Worm (Caenorhabditis elegans) whole organism, L2 larva: Measurements from ENCODE around the gene F32D8.11.

ENCODE experiments used
- C34F6.9 ChIP-seq: fragments of 150-350 bp; optimal IDR thresholded peaks from 2 replicates; lab custom pipeline; 2014; ENCODE audit warnings: missing biosample characterization, missing genetic modification characterization
- F13H6.1 ChIP-seq: sonication (generic microtip); optimal IDR thresholded peaks from 2 replicates; lab custom pipeline; 2016; ENCODE audit warnings: missing genetic modification characterization, missing compliant biosample characterization
- R02D3.7 ChIP-seq: fragments of 150-350 bp; optimal IDR thresholded peaks from 2 replicates; lab custom pipeline; 2014; ENCODE audit warnings: missing biosample characterization, missing genetic modification characterization
- Y55F3AM.14 ChIP-seq: fragments of 200-800 bp; sonication (Bioruptor generic); optimal IDR thresholded peaks from 2 replicates; lab custom pipeline; 2018; ENCODE audit warnings: mild to moderate bottlenecking, missing genetic modification characterization, missing compliant biosample characterization
- ZK546.5 ChIP-seq: sonication (generic microtip); optimal IDR thresholded peaks from 2 replicates; lab custom pipeline; 2017; ENCODE audit warnings: missing biosample characterization, missing genetic modification characterization
- alr-1 ChIP-seq: fragments of 150-350 bp; optimal IDR thresholded peaks from 2 replicates; lab custom pipeline; 2014; ENCODE audit warnings: missing biosample characterization, missing genetic modification characterization
- aly-2 ChIP-seq: fragments of 150-350 bp; optimal IDR thresholded peaks from 2 replicates; lab custom pipeline; 2014; ENCODE audit warnings: missing biosample characterization, missing genetic modification characterization
- ama-1 ChIP-seq: fragments of 150-350 bp; optimal IDR thresholded peaks from 2 replicates; lab custom pipeline; 2018; ENCODE audit warnings: inconsistent platforms
- blmp-1 ChIP-seq: sonication (generic microtip); optimal IDR thresholded peaks from 2 replicates; lab custom pipeline; 2017; ENCODE audit warnings: missing genetic modification characterization, mild to moderate bottlenecking, missing compliant biosample characterization, antibody characterized with exemption, moderate library complexity; ENCODE audit not compliant: insufficient read depth
- ceh-16 ChIP-seq: fragments of 150-350 bp; optimal IDR thresholded peaks from 2 replicates; lab custom pipeline; 2014; ENCODE audit warnings: missing biosample characterization, missing genetic modification characterization
- ceh-82 ChIP-seq: fragments of 150-350 bp; optimal IDR thresholded peaks from 2 replicates; lab custom pipeline; 2014; ENCODE audit warnings: missing biosample characterization, missing genetic modification characterization
- crh-2 ChIP-seq: sonication (generic microtip); optimal IDR thresholded peaks from 2 replicates; lab custom pipeline; 2017; ENCODE audit warnings: missing biosample characterization, missing genetic modification characterization
- dmd-4 ChIP-seq: sonication (generic microtip); optimal IDR thresholded peaks from 2 replicates; lab custom pipeline; 2017; ENCODE audit warnings: missing biosample characterization, missing genetic modification characterization
- egl-27 ChIP-seq: sonication (generic microtip); optimal IDR thresholded peaks from 3 replicates; lab custom pipeline; 2017; ENCODE audit warnings: missing biosample characterization, missing genetic modification reagents, missing genetic modification characterization
- elt-1 ChIP-seq: fragments of 150-350 bp; optimal IDR thresholded peaks from 2 replicates; lab custom pipeline; 2014; ENCODE audit warnings: missing biosample characterization, missing genetic modification characterization
- elt-3 ChIP-seq: sonication (generic microtip); optimal IDR thresholded peaks from 2 replicates; lab custom pipeline; 2017; ENCODE audit warnings: missing biosample characterization, missing genetic modification characterization
- fos-1 ChIP-seq: fragments of 150-350 bp; optimal IDR thresholded peaks from 2 replicates; lab custom pipeline; 2014; ENCODE audit warnings: missing biosample characterization, missing genetic modification characterization
- gmeb-1 ChIP-seq: fragments of 150-350 bp; optimal IDR thresholded peaks from 2 replicates; lab custom pipeline; 2014; ENCODE audit warnings: missing biosample characterization, missing genetic modification characterization
- lin-11 ChIP-seq: fragments of 150-350 bp; sonication (generic microtip); optimal IDR thresholded peaks from 2 replicates; lab custom pipeline; 2014; ENCODE audit warnings: missing biosample characterization, missing genetic modification characterization, inconsistent platforms, mixed read lengths
- lin-13 ChIP-seq: fragments of 150-350 bp; optimal IDR thresholded peaks from 2 replicates; lab custom pipeline; 2014; ENCODE audit warnings: missing biosample characterization, missing genetic modification reagents, missing genetic modification characterization
- lin-39 ChIP-seq: fragments of 150-350 bp; optimal IDR thresholded peaks from 2 replicates; lab custom pipeline; 2014; ENCODE audit warnings: missing biosample characterization, missing genetic modification reagents, missing genetic modification characterization
- lsy-2 ChIP-seq, 2 experiments: fragments of 150-350 bp in 1 of 2; sonication (generic microtip) in 1 of 2; optimal IDR thresholded peaks; 2 replicates each; lab custom pipeline; 2014 to 2017; ENCODE audit warnings: missing biosample characterization in 2 of 2, missing genetic modification characterization in 2 of 2
- mab-5 ChIP-seq: fragments of 150-350 bp; optimal IDR thresholded peaks from 2 replicates; lab custom pipeline; 2014; ENCODE audit warnings: missing biosample characterization, missing genetic modification characterization
- mbf-1 ChIP-seq: sonication (generic microtip); optimal IDR thresholded peaks from 2 replicates; lab custom pipeline; 2017; ENCODE audit warnings: missing biosample characterization, missing genetic modification characterization
- mdl-1 ChIP-seq, 2 experiments: fragments of 150-350 bp in 1 of 2; sonication (generic microtip) in 1 of 2; optimal IDR thresholded peaks; 2 replicates each; lab custom pipeline; 2017; ENCODE audit warnings: missing biosample characterization in 2 of 2, missing genetic modification characterization in 2 of 2
- nhr-10 ChIP-seq: sonication (generic microtip); optimal IDR thresholded peaks from 2 replicates; lab custom pipeline; 2017; ENCODE audit warnings: missing biosample characterization, missing genetic modification characterization
- nhr-11 ChIP-seq: fragments of 150-350 bp; optimal IDR thresholded peaks from 2 replicates; lab custom pipeline; 2014; ENCODE audit warnings: missing biosample characterization, missing genetic modification characterization
- nhr-12 ChIP-seq: fragments of 150-350 bp; optimal IDR thresholded peaks from 2 replicates; lab custom pipeline; 2014; ENCODE audit warnings: missing biosample characterization, missing genetic modification characterization
- nhr-129 ChIP-seq: fragments of 150-350 bp; optimal IDR thresholded peaks from 2 replicates; lab custom pipeline; 2014; ENCODE audit warnings: missing biosample characterization, missing genetic modification characterization
- nhr-21 ChIP-seq: fragments of 150-350 bp; optimal IDR thresholded peaks from 2 replicates; lab custom pipeline; 2014; ENCODE audit warnings: missing biosample characterization, missing genetic modification characterization
- nhr-23 ChIP-seq: fragments of 150-350 bp; optimal IDR thresholded peaks from 2 replicates; lab custom pipeline; 2014; ENCODE audit warnings: missing biosample characterization, missing genetic modification reagents, missing genetic modification characterization
- nhr-237 ChIP-seq: fragments of 150-350 bp; optimal IDR thresholded peaks from 2 replicates; lab custom pipeline; 2014; ENCODE audit warnings: missing biosample characterization, missing genetic modification characterization
- nhr-25 ChIP-seq: fragments of 150-350 bp; sonication (generic microtip); optimal IDR thresholded peaks from 3 replicates; lab custom pipeline; 2014; ENCODE audit warnings: missing biosample characterization, missing genetic modification characterization
- nhr-6 ChIP-seq: fragments of 150-350 bp; optimal IDR thresholded peaks from 2 replicates; lab custom pipeline; 2014; ENCODE audit warnings: missing biosample characterization, missing genetic modification characterization
- nhr-77 ChIP-seq: fragments of 150-350 bp; optimal IDR thresholded peaks from 2 replicates; lab custom pipeline; 2014; ENCODE audit warnings: missing biosample characterization, missing genetic modification characterization
- peb-1 ChIP-seq: fragments of 150-350 bp; optimal IDR thresholded peaks from 2 replicates; lab custom pipeline; 2014; ENCODE audit warnings: missing biosample characterization, missing genetic modification characterization
- sem-4 ChIP-seq: fragments of 150-350 bp; optimal IDR thresholded peaks from 2 replicates; lab custom pipeline; 2014; ENCODE audit warnings: missing biosample characterization, missing genetic modification reagents, missing genetic modification characterization
- skn-1 ChIP-seq: sonication (generic microtip); optimal IDR thresholded peaks from 2 replicates; lab custom pipeline; 2017; ENCODE audit warnings: missing biosample characterization, missing genetic modification characterization
- sma-3 ChIP-seq: sonication (generic microtip); optimal IDR thresholded peaks from 2 replicates; lab custom pipeline; 2016; ENCODE audit warnings: missing genetic modification reagents, missing genetic modification characterization, missing compliant biosample characterization
- sma-9 ChIP-seq, 2 experiments: fragments of 150-350 bp in 1 of 2; sonication (generic microtip) in 1 of 2; optimal IDR thresholded peaks; 2 replicates each; lab custom pipeline; 2014 to 2016; ENCODE audit warnings: missing genetic modification characterization in 2 of 2, mild to moderate bottlenecking in 1 of 2, missing biosample characterization in 1 of 2, missing compliant biosample characterization in 1 of 2, missing genetic modification reagents in 1 of 2, moderate library complexity in 1 of 2
- snpc-4 ChIP-seq: fragments of 150-350 bp; optimal IDR thresholded peaks from 2 replicates; lab custom pipeline; 2014; ENCODE audit warnings: missing biosample characterization, missing genetic modification characterization
- unc-39 ChIP-seq: fragments of 150-350 bp; optimal IDR thresholded peaks from 2 replicates; lab custom pipeline; 2014; ENCODE audit warnings: missing biosample characterization, missing genetic modification characterization
- unc-55 ChIP-seq: fragments of 150-350 bp; sonication (generic microtip); optimal IDR thresholded peaks from 3 replicates; lab custom pipeline; 2014; ENCODE audit warnings: missing biosample characterization, missing genetic modification reagents, missing genetic modification characterization
- unc-62 ChIP-seq: fragments of 150-350 bp; optimal IDR thresholded peaks from 2 replicates; lab custom pipeline; 2014; ENCODE audit warnings: missing biosample characterization, missing genetic modification reagents, missing genetic modification characterization
- zag-1 ChIP-seq: fragments of 150-350 bp; optimal IDR thresholded peaks from 2 replicates; lab custom pipeline; 2014; ENCODE audit warnings: missing biosample characterization, missing genetic modification characterization
- ztf-1 ChIP-seq: fragments of 200-800 bp; sonication (Bioruptor generic); conservative IDR thresholded peaks from 2 replicates; pipeline ENCODE4 v1.3.6; 2022; ENCODE audit warnings: missing genetic modification characterization, missing compliant biosample characterization
- ztf-11 ChIP-seq: sonication (generic microtip); optimal IDR thresholded peaks from 2 replicates; lab custom pipeline; 2017; ENCODE audit warnings: missing biosample characterization, missing genetic modification characterization
- ztf-4 ChIP-seq: fragments of 150-350 bp; optimal IDR thresholded peaks from 2 replicates; lab custom pipeline; 2014; ENCODE audit warnings: missing biosample characterization, missing genetic modification characterization

Gene F32D8.11

DNA sequence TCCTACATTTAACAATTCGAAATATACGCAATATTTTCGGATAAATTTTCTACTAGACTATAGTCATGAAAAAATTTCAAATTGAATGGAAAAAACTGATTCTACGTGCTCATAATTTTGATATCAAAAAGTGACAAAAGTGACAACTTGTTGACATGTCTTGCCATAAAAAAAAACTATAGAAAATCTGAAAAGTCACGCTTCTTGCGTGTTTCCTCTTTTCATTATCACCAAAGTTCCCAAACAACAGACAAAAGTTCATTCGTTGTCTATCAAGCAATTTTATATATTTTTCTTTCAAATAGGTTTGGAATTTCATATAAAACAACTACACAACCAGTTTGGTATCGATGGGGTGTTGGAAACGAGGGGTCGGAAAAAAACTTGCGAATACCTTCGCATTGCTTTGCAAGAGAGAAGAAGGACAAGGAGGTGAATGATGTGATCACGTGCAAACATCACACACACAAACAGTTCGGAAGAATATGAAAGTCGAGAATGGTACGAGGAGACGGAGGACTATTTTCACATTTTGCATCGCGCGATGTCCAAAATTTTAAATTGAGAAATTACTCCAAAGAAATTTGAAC is 29.8 kb downstream of the F32D8.11 start:
- TF ChIP-seq nhr-237 (tag; lab: Kevin White, UChicago) (no peak), dmd-4 (tag; lab: Kevin White, UChicago) (no peak), nhr-129 (tag; lab: Kevin White, UChicago) (peak; percentile 47), F13H6.1 (tag; lab: Kevin White, UChicago) (peak; percentile 18), aly-2 (tag; lab: Kevin White, UChicago) (no peak), nhr-25 (peak; percentile 56), nhr-12 (tag; lab: Kevin White, UChicago) (no peak), unc-55 (GFP tag; lab: Kevin White, UChicago) (no peak)

DNA sequence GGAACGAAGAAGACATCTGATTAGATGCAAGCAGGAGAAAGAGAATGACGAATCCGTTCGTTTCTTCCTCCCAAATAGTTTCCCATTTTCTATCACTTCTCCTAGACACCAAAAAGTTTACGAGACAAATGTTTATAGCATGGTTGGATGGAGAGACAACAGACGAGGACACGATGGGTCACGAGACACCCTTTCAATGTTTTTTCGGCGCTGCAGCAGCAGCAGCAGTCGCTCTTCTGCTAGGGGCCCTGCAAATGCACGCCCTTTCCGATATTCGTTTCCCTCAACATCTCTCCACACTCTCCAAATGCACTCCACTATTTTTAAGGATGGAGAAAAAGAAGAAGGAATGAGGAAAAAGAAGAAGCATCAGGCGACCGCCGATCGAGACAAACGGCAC is 30.6 kb downstream of the F32D8.11 start:
- TF ChIP-seq F13H6.1 (tag; lab: Kevin White, UChicago) (peak; percentile 94), skn-1 (tag; lab: Kevin White, UChicago) (no peak), ceh-82 (no peak), nhr-77 (tag; lab: Kevin White, UChicago) (no peak), nhr-23 (tag; lab: Kevin White, UChicago) (no peak), lin-11 (peak; percentile 62), elt-1 (tag; lab: Kevin White, UChicago) (no peak), ztf-4 (tag; lab: Kevin White, UChicago) (peak; percentile 76), Y55F3AM.14 (GFP tag; lab: Kevin White, UChicago) (peak; percentile 96), nhr-10 (tag; lab: Kevin White, UChicago) (no peak), alr-1 (tag; lab: Kevin White, UChicago) (no peak), nhr-11 (no peak), ceh-16 (tag; lab: Kevin White, UChicago) (no peak), mbf-1 (no peak), nhr-129 (tag; lab: Kevin White, UChicago) (peak; percentile 89), elt-3 (tag; lab: Kevin White, UChicago) (no peak), sma-3 (GFP tag; lab: Kevin White, UChicago) (no peak), aly-2 (tag; lab: Kevin White, UChicago) (no peak), nhr-25 (no peak), peb-1 (tag; lab: Kevin White, UChicago) (no peak), sma-9 (GFP tag; optimal IDR thresholded peaks at IDR 0.05; lab: Kevin White, UChicago) (peak; percentile 97), sma-9 (tag; optimal IDR thresholded peaks at IDR 0.05; lab: Kevin White, UChicago) (no peak), lin-13 (peak; percentile 37), ztf-1 (no peak), lsy-2 (tag; optimal IDR thresholded peaks at IDR 0.05; lab: Kevin White, UChicago) (peak in 1 of 2 experiments; percentile 84), gmeb-1 (tag; lab: Kevin White, UChicago) (no peak), egl-27 (peak; percentile 72), nhr-21 (tag; lab: Kevin White, UChicago) (peak; percentile 82), snpc-4 (tag; lab: Kevin White, UChicago) (peak; percentile 41), R02D3.7 (no peak), ztf-11 (tag; lab: Kevin White, UChicago) (no peak), zag-1 (peak; percentile 84), unc-39 (tag; lab: Kevin White, UChicago) (no peak), mab-5 (peak; percentile 81), nhr-6 (peak; percentile 54), ZK546.5 (no peak), ama-1 (lab: Kevin White, UChicago) (peak; percentile 48), sem-4 (tag; lab: Kevin White, UChicago) (peak; percentile 79), unc-62 (GFP tag; lab: Kevin White, UChicago) (no peak), crh-2 (tag; lab: Kevin White, UChicago) (peak; percentile 62), blmp-1 (tag; lab: Kevin White, UChicago) (no peak), mdl-1 (tag; optimal IDR thresholded peaks at IDR 0.05; lab: Kevin White, UChicago) (peak; percentile 86 to 91), nhr-237 (tag; lab: Kevin White, UChicago) (no peak), C34F6.9 (tag; lab: Kevin White, UChicago) (peak; percentile 75), lin-39 (tag; lab: Kevin White, UChicago) (no peak), unc-55 (GFP tag; lab: Kevin White, UChicago) (peak; percentile 39), fos-1 (tag; lab: Kevin White, UChicago) (peak; percentile 39), dmd-4 (tag; lab: Kevin White, UChicago) (no peak), nhr-12 (tag; lab: Kevin White, UChicago) (peak; percentile 10)
